Fruit fly (Drosophila melanogaster) whole organism, embryonic: ENCODE results near the gene AstC.
A peak's percentile ranks its signal among the peaks of the same experiment; 100 is the strongest.

Source experiments
- Atf3 ChIP-seq: fragments of 200-800 bp; sonication (Bioruptor generic); optimal IDR thresholded peaks from 3 replicates; lab custom pipeline; 2016; ENCODE audit warnings: missing biosample characterization, missing genetic modification characterization
- B-H1 ChIP-seq: fragments of 200-800 bp; sonication (Bioruptor generic); IDR thresholded peaks from 3 replicates; pipeline ENCODE4 v1.3.6; 2022; ENCODE audit warnings: missing biosample characterization, missing genetic modification characterization
- CG10431 ChIP-seq: fragments of 200-800 bp; sonication (Bioruptor generic); optimal IDR thresholded peaks from 3 replicates; lab custom pipeline; 2018; ENCODE audit warnings: missing biosample characterization, mild to moderate bottlenecking, missing genetic modification characterization
- CG10462 ChIP-seq: fragments of 200-800 bp; sonication (Bioruptor generic); optimal IDR thresholded peaks from 2 replicates; lab custom pipeline; 2016; ENCODE audit warnings: missing biosample characterization, missing genetic modification characterization
- CG11398 ChIP-seq: fragments of 200-800 bp; sonication (Bioruptor generic); optimal IDR thresholded peaks from 2 replicates; lab custom pipeline; 2016; ENCODE audit warnings: missing biosample characterization, missing genetic modification characterization
- CG11696 ChIP-seq: fragments of 200-800 bp; sonication (Bioruptor generic); IDR thresholded peaks from 2 replicates; pipeline ENCODE4 v1.3.6; 2022; ENCODE audit warnings: missing biosample characterization, missing genetic modification characterization
- CG12219 ChIP-seq: fragments of 200-800 bp; sonication (Bioruptor generic); optimal IDR thresholded peaks from 3 replicates; lab custom pipeline; 2018; ENCODE audit warnings: missing biosample characterization, mild to moderate bottlenecking, missing genetic modification characterization
- CG12744 ChIP-seq: fragments of 200-800 bp; sonication (Bioruptor generic); optimal IDR thresholded peaks from 2 replicates; lab custom pipeline; 2016; ENCODE audit warnings: missing biosample characterization, missing genetic modification characterization
- CG13123 ChIP-seq: fragments of 200-800 bp; sonication (Bioruptor generic); optimal IDR thresholded peaks from 2 replicates; lab custom pipeline; 2016; ENCODE audit warnings: missing biosample characterization, missing genetic modification characterization
- CG14441 ChIP-seq: fragments of 200-800 bp; sonication (Bioruptor generic); IDR thresholded peaks from 2 replicates; pipeline ENCODE4 v1.3.6; 2022; ENCODE audit warnings: missing biosample characterization, missing genetic modification characterization
- CG1603 ChIP-seq: fragments of 200-800 bp; sonication (Bioruptor generic); optimal IDR thresholded peaks from 2 replicates; lab custom pipeline; 2019; ENCODE audit warnings: missing biosample characterization, mild to moderate bottlenecking, missing genetic modification characterization, moderate library complexity
- CG16815 ChIP-seq: fragments of 200-800 bp; sonication (Bioruptor generic); optimal IDR thresholded peaks from 3 replicates; lab custom pipeline; 2017; ENCODE audit warnings: missing biosample characterization, mild to moderate bottlenecking, missing genetic modification characterization
- CG18011 ChIP-seq: fragments of 200-800 bp; sonication (Bioruptor generic); optimal IDR thresholded peaks from 2 replicates; lab custom pipeline; 2017; ENCODE audit warnings: missing biosample characterization, missing genetic modification characterization, mild to moderate bottlenecking, moderate library complexity, missing genotype
- CG18599 ChIP-seq: fragments of 200-800 bp; sonication (Bioruptor generic); optimal IDR thresholded peaks from 3 replicates; lab custom pipeline; 2017; ENCODE audit warnings: missing biosample characterization, missing genetic modification characterization, mild to moderate bottlenecking, moderate library complexity, missing genetic modification reagents
- CG43689 ChIP-seq: fragments of 200-800 bp; sonication (Bioruptor generic); IDR thresholded peaks from 2 replicates; pipeline ENCODE4 v1.3.6; 2022; ENCODE audit warnings: missing biosample characterization, missing genetic modification characterization
- CG4404 ChIP-seq: fragments of 200-800 bp; sonication (Bioruptor generic); IDR thresholded peaks from 2 replicates; pipeline ENCODE4 v1.3.6; 2022; ENCODE audit warnings: missing biosample characterization, missing genetic modification characterization
- CG6689 ChIP-seq: fragments of 200-800 bp; sonication (Bioruptor generic); IDR thresholded peaks from 2 replicates; pipeline ENCODE4 v1.3.6; 2022; ENCODE audit warnings: missing biosample characterization, missing genetic modification characterization
- CG7271 ChIP-seq: fragments of 200-800 bp; sonication (Bioruptor generic); optimal IDR thresholded peaks from 2 replicates; lab custom pipeline; 2018; ENCODE audit warnings: missing biosample characterization, mild to moderate bottlenecking, missing genetic modification characterization, moderate library complexity
- CG8281 ChIP-seq: fragments of 200-800 bp; sonication (Bioruptor generic); optimal IDR thresholded peaks from 2 replicates; lab custom pipeline; 2018; ENCODE audit warnings: missing biosample characterization, mild to moderate bottlenecking, missing genetic modification characterization, moderate library complexity
- D ChIP-seq, 2 experiments: fragments of 200-800 bp in 1 of 2; fragments of >200 bp in 1 of 2; sonication (Bioruptor generic) in 1 of 2; optimal IDR thresholded peaks; 2 replicates in 1 of 2; 3 replicates in 1 of 2; lab custom pipeline; 2017; ENCODE audit warnings: mild to moderate bottlenecking in 1 of 2, missing biosample characterization in 1 of 2, missing genetic modification characterization in 1 of 2, missing genetic modification reagents in 1 of 2
- Doc2 ChIP-seq: fragments of 200-800 bp; sonication (Bioruptor generic); IDR thresholded peaks from 2 replicates; pipeline ENCODE4 v1.3.6; 2022; ENCODE audit warnings: missing biosample characterization, missing genetic modification characterization
- Fer2 ChIP-seq: fragments of 200-800 bp; sonication (Bioruptor generic); optimal IDR thresholded peaks from 2 replicates; lab custom pipeline; 2018; ENCODE audit warnings: missing biosample characterization, mild to moderate bottlenecking, missing genetic modification characterization, moderate library complexity
- NC2α ChIP-seq: fragments of 200-800 bp; sonication (Bioruptor generic); optimal IDR thresholded peaks from 2 replicates; lab custom pipeline; 2016; ENCODE audit warnings: missing biosample characterization, missing genetic modification characterization
- NC2β ChIP-seq: fragments of 200-800 bp; sonication (Bioruptor generic); optimal IDR thresholded peaks from 2 replicates; lab custom pipeline; 2016; ENCODE audit warnings: missing biosample characterization, missing genetic modification characterization
- Nf-YA ChIP-seq: fragments of 200-800 bp; sonication (Bioruptor generic); IDR thresholded peaks from 2 replicates; pipeline ENCODE4 v1.3.6; 2022; ENCODE audit warnings: missing biosample characterization, missing genetic modification characterization
- Nf-YB ChIP-seq: fragments of 200-800 bp; sonication (Bioruptor generic); optimal IDR thresholded peaks from 3 replicates; lab custom pipeline; 2019; ENCODE audit warnings: missing biosample characterization, mild to moderate bottlenecking, missing genetic modification characterization, moderate library complexity
- Side ChIP-seq: fragments of 200-800 bp; sonication (Bioruptor generic); optimal IDR thresholded peaks from 2 replicates; lab custom pipeline; 2016; ENCODE audit warnings: missing biosample characterization, missing genetic modification characterization
- Sox102F ChIP-seq: fragments of 200-800 bp; sonication (Bioruptor generic); optimal IDR thresholded peaks from 2 replicates; lab custom pipeline; 2018; ENCODE audit warnings: missing biosample characterization, mild to moderate bottlenecking, missing genetic modification characterization, moderate library complexity
- Spps ChIP-seq: fragments of 200-800 bp; sonication (Bioruptor generic); optimal IDR thresholded peaks from 2 replicates; lab custom pipeline; 2018; ENCODE audit warnings: missing biosample characterization, mild to moderate bottlenecking, missing genetic modification characterization
- Xrp1 ChIP-seq: fragments of 200-800 bp; sonication (Bioruptor generic); IDR thresholded peaks from 2 replicates; pipeline ENCODE4 v1.3.6; 2022; ENCODE audit warnings: missing biosample characterization, missing genetic modification characterization
- bbx ChIP-seq: fragments of 200-800 bp; sonication (Bioruptor generic); IDR thresholded peaks from 2 replicates; pipeline ENCODE4 v1.3.6; 2022; ENCODE audit warnings: missing biosample characterization, missing genetic modification characterization; ENCODE audit not compliant: partially characterized antibody
- ci ChIP-seq: fragments of 200-800 bp; sonication (Bioruptor generic); IDR thresholded peaks from 3 replicates; pipeline ENCODE4 v1.3.6; 2022; ENCODE audit warnings: missing biosample characterization, missing genetic modification characterization
- crol ChIP-seq: fragments of 200-800 bp; sonication (Bioruptor generic); IDR thresholded peaks from 2 replicates; pipeline ENCODE4 v1.3.6; 2022; ENCODE audit warnings: missing biosample characterization, missing genetic modification characterization
- gfzf ChIP-seq: fragments of 200-800 bp; sonication (Bioruptor generic); optimal IDR thresholded peaks from 2 replicates; lab custom pipeline; 2016; ENCODE audit warnings: missing biosample characterization, mild to moderate bottlenecking, missing genetic modification characterization, moderate library complexity
- grn ChIP-seq: fragments of 200-800 bp; sonication (Bioruptor generic); optimal IDR thresholded peaks from 3 replicates; lab custom pipeline; 2017; ENCODE audit warnings: missing biosample characterization, missing genetic modification characterization
- hkb ChIP-seq, 2 experiments: fragments of 200-800 bp in 1 of 2; fragments of >200 bp in 1 of 2; sonication (Bioruptor generic) in 1 of 2; IDR thresholded peaks in 1 of 2; optimal IDR thresholded peaks in 1 of 2; 2 replicates each; pipeline versions ENCODE4 v1.3.6 to Lab custom; 2017 to 2022; ENCODE audit warnings: missing biosample characterization in 1 of 2, missing genetic modification characterization in 1 of 2
- jigr1 ChIP-seq: fragments of 200-800 bp; sonication (Bioruptor generic); IDR thresholded peaks from 3 replicates; pipeline ENCODE4 v1.3.6; 2022; ENCODE audit warnings: missing biosample characterization, missing genetic modification characterization
- ken ChIP-seq: fragments of 200-800 bp; sonication (Bioruptor generic); IDR thresholded peaks from 3 replicates; pipeline ENCODE4 v1.3.6; 2022; ENCODE audit warnings: missing biosample characterization, missing genetic modification characterization
- lov ChIP-seq, 2 experiments: fragments of 200-800 bp in 1 of 2; fragments of >200 bp in 1 of 2; sonication (Bioruptor generic) in 1 of 2; IDR thresholded peaks in 1 of 2; optimal IDR thresholded peaks in 1 of 2; 2 replicates in 1 of 2; 3 replicates in 1 of 2; pipeline versions ENCODE4 v1.3.6 to Lab custom; 2017 to 2022; ENCODE audit warnings: missing biosample characterization in 1 of 2, missing genetic modification characterization in 1 of 2
- maf-S ChIP-seq: fragments of 200-800 bp; sonication (Bioruptor generic); optimal IDR thresholded peaks from 2 replicates; lab custom pipeline; 2016; ENCODE audit warnings: missing biosample characterization, missing genetic modification characterization
- prd ChIP-seq, 3 experiments: fragments of >200 bp in 2 of 3; fragments of 200-800 bp in 1 of 3; sonication (Bioruptor generic) in 1 of 3; optimal IDR thresholded peaks in 2 of 3; IDR thresholded peaks in 1 of 3; 2 replicates in 2 of 3; 3 replicates in 1 of 3; pipeline versions ENCODE4 v1.3.6 to Lab custom; 2017 to 2022; ENCODE audit warnings: missing biosample characterization in 1 of 3, missing genetic modification characterization in 1 of 3
- pum ChIP-seq: fragments of 200-800 bp; sonication (Bioruptor generic); optimal IDR thresholded peaks from 2 replicates; lab custom pipeline; 2016; ENCODE audit warnings: missing biosample characterization, missing genetic modification characterization
- sima ChIP-seq: fragments of 200-800 bp; sonication (Bioruptor generic); optimal IDR thresholded peaks from 2 replicates; lab custom pipeline; 2016; ENCODE audit warnings: missing biosample characterization, missing genetic modification characterization
- slbo ChIP-seq: fragments of 200-800 bp; sonication (Bioruptor generic); IDR thresholded peaks from 2 replicates; pipeline ENCODE4 v1.3.6; 2022; ENCODE audit warnings: missing biosample characterization, missing genetic modification characterization
- toy ChIP-seq: fragments of 200-800 bp; sonication (Bioruptor generic); IDR thresholded peaks from 2 replicates; pipeline ENCODE4 v1.3.6; 2022; ENCODE audit warnings: missing biosample characterization, missing genetic modification characterization
- wor ChIP-seq: fragments of 200-800 bp; sonication (Bioruptor generic); IDR thresholded peaks from 2 replicates; pipeline ENCODE4 v1.3.6; 2022; ENCODE audit warnings: missing biosample characterization, missing genetic modification characterization
- zen2 ChIP-seq: fragments of 200-800 bp; sonication (Bioruptor generic); IDR thresholded peaks from 3 replicates; pipeline ENCODE4 v1.3.6; 2022; ENCODE audit warnings: missing biosample characterization, missing genetic modification characterization; ENCODE audit not compliant: partially characterized antibody

The AstC gene

dm6 chr2L:11044678-11045466, 36.3 kb downstream of the AstC start (continued):
- no peak for TF ChIP-seq prd (optimal IDR thresholded peaks at IDR 0.05; lab: Kevin White, UChicago)
- TF ChIP-seq prd (GFP tag; IDR thresholded peaks at IDR 0.05; lab: Robert Waterston, UW) = 0 out of 3 replicates have a peak, but pooled peaks have one; percentile 30
- TF ChIP-seq sima (GFP tag; lab: Kevin White, UChicago) = no peak
- TF ChIP-seq grn = peak; percentile 58
- TF ChIP-seq toy (GFP tag; lab: Robert Waterston, UW) = no peak
- no peak for TF ChIP-seq gfzf (GFP tag; lab: Kevin White, UChicago)
- TF ChIP-seq CG6689 (GFP tag; lab: Robert Waterston, UW) = no peak; the same call in 1 of the 2 replicates
- TF ChIP-seq D (optimal IDR thresholded peaks at IDR 0.05; lab: Kevin White, UChicago) = no peak
- no peak for TF ChIP-seq D (GFP tag; optimal IDR thresholded peaks at IDR 0.05; lab: Kevin White, UChicago)
- no peak for TF ChIP-seq CG18011 (GFP tag; lab: Kevin White, UChicago)
- TF ChIP-seq ci (GFP tag; lab: Robert Waterston, UW) = peak; percentile 53; the same call in 1 of the 3 replicates
- TF ChIP-seq Nf-YB = peak; percentile 28
- no peak for TF ChIP-seq Spps (tag; lab: Kevin White, UChicago)
- peak; percentile 6 for TF ChIP-seq CG1603 (tag; lab: Kevin White, UChicago)
- peak; percentile 57 for TF ChIP-seq CG18599 (GFP tag; lab: Kevin White, UChicago)
- no peak for TF ChIP-seq CG10462 (GFP tag; lab: Kevin White, UChicago)
- no peak for TF ChIP-seq hkb (optimal IDR thresholded peaks at IDR 0.05; lab: Kevin White, UChicago)
- TF ChIP-seq hkb (GFP tag; IDR thresholded peaks at IDR 0.05; lab: Robert Waterston, UW) = no peak
- TF ChIP-seq CG11696 = peak; percentile 80
- 0 out of 3 replicates have a peak, but pooled peaks have one; percentile 7 for TF ChIP-seq jigr1 (GFP tag; lab: Robert Waterston, UW)
- TF ChIP-seq Atf3 (GFP tag; lab: Kevin White, UChicago) = no peak
- TF ChIP-seq CG11398 (GFP tag; lab: Kevin White, UChicago) = no peak
- TF ChIP-seq CG12744 (GFP tag; lab: Kevin White, UChicago) = peak; percentile 1
- TF ChIP-seq zen2 = no peak
- no peak; the same call in 1 of the 3 replicates for TF ChIP-seq B-H1
- TF ChIP-seq CG13123 = peak; percentile 17
- peak; percentile 43 for TF ChIP-seq Side (GFP tag; lab: Kevin White, UChicago)
- TF ChIP-seq CG16815 = peak; percentile 41
- no peak for TF ChIP-seq CG4404 (GFP tag; lab: Robert Waterston, UW)
- TF ChIP-seq crol (GFP tag; lab: Robert Waterston, UW) = peak; percentile 93
- TF ChIP-seq bbx = no peak
- peak; percentile 36 for TF ChIP-seq CG12219 (GFP tag; lab: Kevin White, UChicago)
- TF ChIP-seq CG43689 (GFP tag; lab: Robert Waterston, UW) = no peak
- TF ChIP-seq Fer2 (tag; lab: Kevin White, UChicago) = peak; percentile 0
- TF ChIP-seq CG10431 (GFP tag; lab: Kevin White, UChicago) = peak; percentile 62
- no peak for TF ChIP-seq pum (GFP tag; lab: Kevin White, UChicago)
- no peak for TF ChIP-seq lov (optimal IDR thresholded peaks at IDR 0.05; lab: Kevin White, UChicago)
- TF ChIP-seq lov (GFP tag; IDR thresholded peaks at IDR 0.05; lab: Robert Waterston, UW) = no peak
- no peak for TF ChIP-seq NC2α
- TF ChIP-seq maf-S (GFP tag; lab: Kevin White, UChicago) = peak; percentile 10
- peak; percentile 7 for TF ChIP-seq CG8281 (tag; lab: Kevin White, UChicago)
- peak; percentile 46 for TF ChIP-seq Xrp1 (GFP tag; lab: Robert Waterston, UW)
- TF ChIP-seq CG7271 = no peak
- TF ChIP-seq Nf-YA (GFP tag; lab: Robert Waterston, UW) = no peak
- TF ChIP-seq wor = no peak
- TF ChIP-seq CG14441 (GFP tag; lab: Robert Waterston, UW) = peak; percentile 49
- TF ChIP-seq Sox102F (GFP tag; lab: Kevin White, UChicago) = peak; percentile 31
- TF ChIP-seq NC2β (GFP tag; lab: Kevin White, UChicago) = no peak
- no peak for TF ChIP-seq ken (GFP tag; lab: Robert Waterston, UW)
- no peak for TF ChIP-seq Doc2 (GFP tag; lab: Robert Waterston, UW)
- TF ChIP-seq slbo (GFP tag; lab: Robert Waterston, UW) = peak; percentile 64
